Worm (Caenorhabditis elegans): ENCODE results near the gene sra-3.

DNA sequence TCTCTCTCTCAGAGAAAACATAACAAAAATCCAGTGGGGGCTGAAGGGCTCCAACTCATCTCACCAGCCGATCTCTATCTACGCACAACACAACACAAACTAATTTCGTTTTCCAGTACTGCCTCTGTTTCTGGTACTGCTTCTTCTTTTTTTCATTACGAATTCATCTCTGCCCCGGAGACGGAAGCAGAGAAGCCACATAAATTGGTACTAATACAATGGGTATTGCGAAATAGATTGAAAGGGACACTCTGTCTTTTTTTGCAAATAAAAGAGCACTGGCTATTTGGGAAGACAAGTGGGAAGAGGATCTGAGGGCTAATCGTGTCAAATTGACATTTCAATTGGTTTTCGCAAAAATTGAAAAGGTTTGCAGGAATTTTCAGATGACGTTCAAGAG, 43.3 kb downstream of the sra-3 start:
- TF ChIP-seq ceh-100 (GFP tag; IDR thresholded peaks at IDR 0.05) (no peak), atf-7 (tag; optimal IDR thresholded peaks at IDR 0.05) (no peak), gei-17 (GFP tag; optimal IDR thresholded peaks at IDR 0.05) (no peak), madf-6 (GFP tag; IDR thresholded peaks at IDR 0.05) (no peak), snpc-4 (GFP tag; optimal IDR thresholded peaks at IDR 0.05) (no peak), snpc-4 (tag; optimal IDR thresholded peaks at IDR 0.05) (no peak)

All from whole organism, young adult.